Fruit fly (Drosophila melanogaster) whole organism, embryonic: ENCODE data around the gene InR.

Experiments used
- ATbp ChIP-seq: fragments of 200-800 bp; sonication (Bioruptor generic); optimal IDR thresholded peaks from 2 replicates; lab custom pipeline; 2017; ENCODE audit warnings: missing biosample characterization, mild to moderate bottlenecking, missing genetic modification characterization, missing genetic modification reagents
- Antp ChIP-seq: fragments of 200-800 bp; sonication (Bioruptor generic); optimal IDR thresholded peaks from 3 replicates; lab custom pipeline; 2016; ENCODE audit warnings: missing biosample characterization, missing genetic modification characterization
- BEAF-32 ChIP-seq: fragments of 200-800 bp; sonication (Bioruptor generic); optimal IDR thresholded peaks from 3 replicates; lab custom pipeline; 2017; ENCODE audit warnings: missing biosample characterization, missing genetic modification characterization, mild to moderate bottlenecking, moderate library complexity, missing genetic modification reagents
- CG10147 ChIP-seq: fragments of 200-800 bp; sonication (Bioruptor generic); optimal IDR thresholded peaks from 2 replicates; lab custom pipeline; 2019; ENCODE audit warnings: missing biosample characterization, mild to moderate bottlenecking, missing genetic modification characterization, moderate library complexity
- CG10267 ChIP-seq: fragments of 200-800 bp; sonication (Bioruptor generic); optimal IDR thresholded peaks from 2 replicates; lab custom pipeline; 2018; ENCODE audit warnings: missing biosample characterization, mild to moderate bottlenecking, missing genetic modification characterization, moderate library complexity
- CG10654 ChIP-seq: fragments of 200-800 bp; sonication (Bioruptor generic); optimal IDR thresholded peaks from 2 replicates; lab custom pipeline; 2016; ENCODE audit warnings: missing biosample characterization, missing genetic modification characterization
- CG11093 ChIP-seq: fragments of 200-800 bp; sonication (Bioruptor generic); IDR thresholded peaks from 3 replicates; pipeline ENCODE4 v1.3.6; 2022; ENCODE audit warnings: missing biosample characterization, missing genetic modification characterization
- CG12104 ChIP-seq: fragments of 200-800 bp; sonication (Bioruptor generic); optimal IDR thresholded peaks from 3 replicates; lab custom pipeline; 2016; ENCODE audit warnings: missing biosample characterization, missing genetic modification characterization
- CG12219 ChIP-seq: fragments of 200-800 bp; sonication (Bioruptor generic); optimal IDR thresholded peaks from 3 replicates; lab custom pipeline; 2018; ENCODE audit warnings: missing biosample characterization, mild to moderate bottlenecking, missing genetic modification characterization
- CG12391 ChIP-seq: fragments of 200-800 bp; sonication (Bioruptor generic); optimal IDR thresholded peaks from 3 replicates; lab custom pipeline; 2018; ENCODE audit warnings: missing biosample characterization, mild to moderate bottlenecking, missing genetic modification characterization, moderate library complexity
- CG13296 ChIP-seq: fragments of 200-800 bp; sonication (Bioruptor generic); optimal IDR thresholded peaks from 3 replicates; lab custom pipeline; 2018; ENCODE audit warnings: missing biosample characterization, mild to moderate bottlenecking, missing genetic modification characterization
- CG14710 ChIP-seq: fragments of 200-800 bp; sonication (Bioruptor generic); optimal IDR thresholded peaks from 3 replicates; lab custom pipeline; 2019; ENCODE audit warnings: missing biosample characterization, mild to moderate bottlenecking, missing genetic modification characterization, moderate library complexity
- CG15601 ChIP-seq: fragments of 200-800 bp; sonication (Bioruptor generic); optimal IDR thresholded peaks from 3 replicates; lab custom pipeline; 2019; ENCODE audit warnings: missing biosample characterization, mild to moderate bottlenecking, missing genetic modification characterization, moderate library complexity
- CG17361 ChIP-seq: fragments of 200-800 bp; sonication (Bioruptor generic); IDR thresholded peaks from 3 replicates; pipeline ENCODE4 v1.3.6; 2022; ENCODE audit warnings: missing biosample characterization, missing genetic modification characterization
- CG2678 ChIP-seq: fragments of 200-800 bp; sonication (Bioruptor generic); optimal IDR thresholded peaks from 3 replicates; lab custom pipeline; 2019; ENCODE audit warnings: missing biosample characterization, mild to moderate bottlenecking, missing genetic modification characterization, moderate library complexity
- CG2712 ChIP-seq: fragments of 200-800 bp; optimal IDR thresholded peaks from 3 replicates; lab custom pipeline; 2019; ENCODE audit warnings: missing biosample characterization, mild to moderate bottlenecking, missing genetic modification characterization, moderate library complexity
- CG3726 ChIP-seq: fragments of 200-800 bp; sonication (Bioruptor generic); IDR thresholded peaks from 3 replicates; pipeline ENCODE4, ENCODE4 v1.3.6; 2022; ENCODE audit warnings: missing biosample characterization, missing genetic modification characterization
- CG3995 ChIP-seq: fragments of 200-800 bp; sonication (Bioruptor generic); optimal IDR thresholded peaks from 3 replicates; lab custom pipeline; 2016; ENCODE audit warnings: missing biosample characterization, missing genetic modification characterization
- CG6254 ChIP-seq: fragments of 200-800 bp; sonication (Bioruptor generic); optimal IDR thresholded peaks from 3 replicates; lab custom pipeline; 2017; ENCODE audit warnings: mild to moderate bottlenecking, missing biosample characterization, missing genetic modification reagents, missing genetic modification characterization
- CG6683 ChIP-seq: fragments of 200-800 bp; sonication (Bioruptor generic); optimal IDR thresholded peaks from 2 replicates; lab custom pipeline; 2017; ENCODE audit warnings: missing biosample characterization, mild to moderate bottlenecking, missing genetic modification characterization, missing genetic modification reagents
- CG7556 ChIP-seq: fragments of 200-800 bp; sonication (Bioruptor generic); optimal IDR thresholded peaks from 2 replicates; lab custom pipeline; 2017; ENCODE audit warnings: missing biosample characterization, mild to moderate bottlenecking, missing genetic modification characterization
- CG7987 ChIP-seq: fragments of 200-800 bp; sonication (Bioruptor generic); optimal IDR thresholded peaks from 2 replicates; lab custom pipeline; 2018; ENCODE audit warnings: missing biosample characterization, mild to moderate bottlenecking, missing genetic modification characterization, moderate library complexity
- CG9437 ChIP-seq: fragments of 200-800 bp; sonication (Bioruptor generic); optimal IDR thresholded peaks from 2 replicates; lab custom pipeline; 2018; ENCODE audit warnings: missing biosample characterization, mild to moderate bottlenecking, missing genetic modification characterization
- Camta ChIP-seq: fragments of 200-800 bp; sonication (Bioruptor generic); optimal IDR thresholded peaks from 2 replicates; lab custom pipeline; 2016; ENCODE audit warnings: missing biosample characterization, missing genetic modification characterization
- Dbx ChIP-seq: fragments of 200-800 bp; sonication (Bioruptor generic); IDR thresholded peaks from 3 replicates; pipeline ENCODE4 v1.3.6; 2022; ENCODE audit warnings: missing biosample characterization, missing genetic modification characterization
- Fer2 ChIP-seq: fragments of 200-800 bp; sonication (Bioruptor generic); optimal IDR thresholded peaks from 2 replicates; lab custom pipeline; 2018; ENCODE audit warnings: missing biosample characterization, mild to moderate bottlenecking, missing genetic modification characterization, moderate library complexity
- Oli ChIP-seq: fragments of 200-800 bp; sonication (Bioruptor generic); optimal IDR thresholded peaks from 2 replicates; lab custom pipeline; 2018; ENCODE audit warnings: missing biosample characterization, mild to moderate bottlenecking, missing genetic modification characterization, moderate library complexity
- Ptx1 ChIP-seq: fragments of 200-800 bp; sonication (Bioruptor generic); IDR thresholded peaks from 2 replicates; pipeline ENCODE4 v1.3.6; 2022; ENCODE audit warnings: missing biosample characterization, missing genetic modification characterization
- Rx ChIP-seq: fragments of 200-800 bp; sonication (Bioruptor generic); IDR thresholded peaks from 2 replicates; pipeline ENCODE4 v1.3.6; 2022; ENCODE audit warnings: missing biosample characterization, missing genetic modification characterization
- Sox100B ChIP-seq: fragments of 200-800 bp; sonication (Bioruptor generic); optimal IDR thresholded peaks from 3 replicates; lab custom pipeline; 2018; ENCODE audit warnings: missing biosample characterization, mild to moderate bottlenecking, missing genetic modification characterization
- Sox102F ChIP-seq: fragments of 200-800 bp; sonication (Bioruptor generic); optimal IDR thresholded peaks from 2 replicates; lab custom pipeline; 2018; ENCODE audit warnings: missing biosample characterization, mild to moderate bottlenecking, missing genetic modification characterization, moderate library complexity
- Spps ChIP-seq: fragments of 200-800 bp; sonication (Bioruptor generic); optimal IDR thresholded peaks from 2 replicates; lab custom pipeline; 2018; ENCODE audit warnings: missing biosample characterization, mild to moderate bottlenecking, missing genetic modification characterization
- Stat92E ChIP-seq, 3 experiments: fragments of >200 bp in 2 of 3; fragments of 200-800 bp in 1 of 3; sonication (Bioruptor generic) in 1 of 3; optimal IDR thresholded peaks; 2 replicates each; lab custom pipeline; 2017 to 2019; ENCODE audit warnings: missing biosample characterization in 3 of 3, missing genetic modification characterization in 3 of 3, mild to moderate bottlenecking in 1 of 3, moderate library complexity in 1 of 3
- Trl ChIP-seq, 3 experiments: fragments of >200 bp in 2 of 3; fragments of 200-800 bp in 1 of 3; sonication (Bioruptor generic) in 1 of 3; optimal IDR thresholded peaks; 2 replicates in 1 of 3; 3 replicates in 2 of 3; lab custom pipeline; 2016 to 2017; ENCODE audit warnings: missing biosample characterization in 1 of 3, missing genetic modification characterization in 1 of 3
- Xrp1 ChIP-seq: fragments of 200-800 bp; sonication (Bioruptor generic); IDR thresholded peaks from 2 replicates; pipeline ENCODE4 v1.3.6; 2022; ENCODE audit warnings: missing biosample characterization, missing genetic modification characterization
- ci ChIP-seq: fragments of 200-800 bp; sonication (Bioruptor generic); IDR thresholded peaks from 3 replicates; pipeline ENCODE4 v1.3.6; 2022; ENCODE audit warnings: missing biosample characterization, missing genetic modification characterization
- crol ChIP-seq: fragments of 200-800 bp; sonication (Bioruptor generic); IDR thresholded peaks from 2 replicates; pipeline ENCODE4 v1.3.6; 2022; ENCODE audit warnings: missing biosample characterization, missing genetic modification characterization
- dati ChIP-seq: fragments of 200-800 bp; sonication (Bioruptor generic); IDR thresholded peaks from 2 replicates; pipeline ENCODE4 v1.3.6; 2022; ENCODE audit warnings: missing biosample characterization, missing genetic modification characterization
- dmrt99B ChIP-seq: fragments of 200-800 bp; sonication (Bioruptor generic); optimal IDR thresholded peaks from 2 replicates; lab custom pipeline; 2018; ENCODE audit warnings: missing biosample characterization, mild to moderate bottlenecking, missing genetic modification characterization, moderate library complexity
- eyg ChIP-seq: fragments of 200-800 bp; sonication (Bioruptor generic); optimal IDR thresholded peaks from 3 replicates; lab custom pipeline; 2016; ENCODE audit warnings: missing biosample characterization, missing genetic modification characterization
- fu2 ChIP-seq: fragments of 200-800 bp; sonication (Bioruptor generic); optimal IDR thresholded peaks from 2 replicates; lab custom pipeline; 2016; ENCODE audit warnings: missing biosample characterization, missing genetic modification characterization
- gce ChIP-seq: fragments of 200-800 bp; sonication (Bioruptor generic); IDR thresholded peaks from 3 replicates; pipeline ENCODE4 v1.3.6; 2022; ENCODE audit warnings: missing biosample characterization, missing genetic modification characterization
- grau ChIP-seq: fragments of 200-800 bp; optimal IDR thresholded peaks from 3 replicates; lab custom pipeline; 2019; ENCODE audit warnings: missing biosample characterization, mild to moderate bottlenecking, missing genetic modification characterization, moderate library complexity
- jing ChIP-seq: fragments of 200-800 bp; sonication (Bioruptor generic); optimal IDR thresholded peaks from 2 replicates; lab custom pipeline; 2018; ENCODE audit warnings: missing biosample characterization, mild to moderate bottlenecking, missing genetic modification characterization
- nmo ChIP-seq: fragments of 200-800 bp; sonication (Bioruptor generic); optimal IDR thresholded peaks from 2 replicates; lab custom pipeline; 2018; ENCODE audit warnings: missing biosample characterization, mild to moderate bottlenecking, missing genetic modification characterization, moderate library complexity
- odd ChIP-seq: fragments of 200-800 bp; sonication (Bioruptor generic); optimal IDR thresholded peaks from 2 replicates; lab custom pipeline; 2017; ENCODE audit warnings: missing biosample characterization, mild to moderate bottlenecking, missing genetic modification characterization
- org-1 ChIP-seq: fragments of 200-800 bp; sonication (Bioruptor generic); optimal IDR thresholded peaks from 2 replicates; lab custom pipeline; 2017; ENCODE audit warnings: missing biosample characterization, missing genetic modification characterization
- repo ChIP-seq: fragments of 200-800 bp; sonication (Bioruptor generic); optimal IDR thresholded peaks from 2 replicates; lab custom pipeline; 2016; ENCODE audit warnings: missing biosample characterization, missing genetic modification characterization
- sens ChIP-seq: fragments of 200-800 bp; sonication (Bioruptor generic); peaks from one replicate; lab custom pipeline; 2016; ENCODE audit warnings: missing biosample characterization, missing genetic modification characterization
- tap ChIP-seq: fragments of 200-800 bp; optimal IDR thresholded peaks from 3 replicates; lab custom pipeline; 2019; ENCODE audit warnings: missing biosample characterization, mild to moderate bottlenecking, missing genetic modification characterization, moderate library complexity
- ttk ChIP-seq: fragments of 200-800 bp; sonication (Bioruptor generic); IDR thresholded peaks from 2 replicates; pipeline ENCODE4 v2.1.2; 2022; ENCODE audit warnings: missing biosample characterization, missing genetic modification characterization
- zfh1 ChIP-seq: fragments of 200-800 bp; sonication (Bioruptor generic); IDR thresholded peaks from 3 replicates; pipeline ENCODE4 v1.3.6; 2022; ENCODE audit warnings: missing biosample characterization, missing genetic modification characterization

InR gene

DNA sequence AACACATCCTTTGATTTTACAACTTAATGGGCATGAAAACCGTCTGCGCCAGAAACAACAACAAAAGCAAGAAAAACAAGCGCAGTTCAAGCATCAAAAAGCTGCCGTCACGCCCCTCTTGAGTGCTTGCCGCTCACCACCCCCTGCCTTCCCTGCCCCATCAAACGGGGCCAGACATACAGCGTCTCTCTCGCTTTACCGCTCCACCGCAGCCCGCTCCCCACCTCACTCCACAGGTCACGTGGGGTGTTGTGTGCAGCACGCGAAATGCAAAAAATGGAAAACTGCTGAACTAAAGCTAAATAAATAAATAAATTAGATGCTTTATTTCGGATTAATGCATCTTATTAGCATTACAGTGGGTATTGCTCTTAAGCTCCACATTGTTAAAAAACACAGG is 14.6 kb downstream of the InR start (continued):
- TF ChIP-seq BEAF-32 (GFP tag; lab: Kevin White, UChicago) (no peak), Camta (GFP tag; lab: Kevin White, UChicago) (no peak), Dbx (no peak), odd (GFP tag; lab: Kevin White, UChicago) (no peak), dati (no peak), tap (no peak), CG9437 (GFP tag; lab: Kevin White, UChicago) (no peak), gce (GFP tag; lab: Robert Waterston, UW) (no peak), Sox102F (GFP tag; lab: Kevin White, UChicago) (no peak), CG10654 (no peak), crol (GFP tag; lab: Robert Waterston, UW) (peak; percentile 95), ci (peak; percentile 17; the same call in 1 of the 3 replicates), CG14710 (tag; lab: Kevin White, UChicago) (no peak), CG7987 (GFP tag; lab: Kevin White, UChicago) (peak; percentile 22), Antp (no peak), CG3726 (GFP tag; lab: Robert Waterston, UW) (no peak), eyg (GFP tag; lab: Kevin White, UChicago) (no peak), CG11093 (no peak), Rx (GFP tag; lab: Robert Waterston, UW) (no peak), repo (GFP tag; lab: Kevin White, UChicago) (no peak), CG2678 (tag; lab: Kevin White, UChicago) (no peak), CG6254 (GFP tag; lab: Kevin White, UChicago) (no peak), sens (GFP tag; lab: Kevin White, UChicago) (peak; percentile 63), CG13296 (GFP tag; lab: Kevin White, UChicago) (no peak), org-1 (GFP tag; lab: Kevin White, UChicago) (no peak), CG6683 (GFP tag; lab: Kevin White, UChicago) (no peak), CG3995 (GFP tag; lab: Kevin White, UChicago) (no peak), Trl (optimal IDR thresholded peaks at IDR 0.05; lab: Kevin White, UChicago) (peak in 1 of 2 experiments; percentile 17), Trl (GFP tag; optimal IDR thresholded peaks at IDR 0.05; lab: Kevin White, UChicago) (no peak), fu2 (no peak), Ptx1 (GFP tag; lab: Robert Waterston, UW) (no peak), grau (tag; lab: Kevin White, UChicago) (no peak)

DNA sequence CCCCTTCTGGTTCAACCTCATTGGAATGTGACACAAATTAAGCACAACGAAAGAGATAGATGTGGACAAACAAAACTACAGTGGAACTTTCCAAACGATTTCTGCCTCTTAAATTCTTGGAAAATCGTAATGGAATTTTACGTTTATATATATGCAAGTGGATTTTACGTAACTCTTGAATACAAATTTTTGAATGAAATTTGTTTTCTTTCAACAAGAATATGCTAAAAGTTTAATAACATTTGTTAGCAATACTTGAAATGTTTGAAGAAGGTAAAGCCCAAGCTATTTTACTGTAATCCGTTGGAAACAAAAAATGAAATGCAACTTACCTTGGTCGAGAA is 16.5 kb downstream of the InR start:
- TF ChIP-seq dmrt99B (peak; percentile 10), CG7556 (no peak), CG10147 (no peak), CG10267 (tag; lab: Kevin White, UChicago) (peak; percentile 4), ttk (GFP tag; lab: Robert Waterston, UW) (no peak), zfh1 (0 out of 3 replicates have a peak, but pooled peaks have one; percentile 5), grau (tag; lab: Kevin White, UChicago) (peak; percentile 81), CG15601 (peak; percentile 11), CG17361 (0 out of 3 replicates have a peak, but pooled peaks have one; percentile 21), CG12219 (no peak), Xrp1 (GFP tag; lab: Robert Waterston, UW) (peak; percentile 10; the same call in 1 of the 2 replicates), Fer2 (tag; lab: Kevin White, UChicago) (no peak), ATbp (peak; percentile 7), CG2712 (peak; percentile 33), Spps (tag; lab: Kevin White, UChicago) (no peak), Oli (tag; lab: Kevin White, UChicago) (no peak), Stat92E (GFP tag; optimal IDR thresholded peaks at IDR 0.05; lab: Kevin White, UChicago) (peak in 1 of 3 experiments; percentile 95), jing (GFP tag; lab: Kevin White, UChicago) (no peak), Sox100B (peak; percentile 40), nmo (GFP tag; lab: Kevin White, UChicago) (peak; percentile 11), CG12104 (GFP tag; lab: Kevin White, UChicago) (peak; percentile 14), CG12391 (tag; lab: Kevin White, UChicago) (peak; percentile 10)
